Worm (Caenorhabditis elegans): ENCODE results near the gene C04B4.6.

DNA sequence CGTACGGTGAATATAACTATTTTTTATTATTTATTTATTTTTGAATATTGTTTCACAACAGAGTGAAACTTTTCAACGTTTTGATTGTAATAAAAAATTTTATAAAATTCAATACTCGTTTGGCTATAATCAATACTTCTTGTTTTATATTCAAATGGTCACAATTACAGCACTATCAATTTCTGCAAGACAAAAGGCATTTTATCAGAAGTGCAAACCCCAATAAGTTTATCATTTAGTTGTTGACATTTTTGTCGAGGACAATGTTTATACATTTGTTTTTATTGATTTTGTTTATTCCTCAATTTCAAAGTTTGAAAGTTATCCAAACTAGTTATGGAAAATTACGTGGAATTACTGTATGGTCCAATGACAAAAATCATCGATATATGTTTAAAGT is 49.5 kb downstream of the C04B4.6 start, which contains the start of gene cest-9.1:
- TF ChIP-seq him-1 (tag; optimal IDR thresholded peaks at IDR 0.05) (no peak), W03F9.2 (tag; optimal IDR thresholded peaks at IDR 0.05) (no peak)
